Worm (Caenorhabditis elegans): Measurements from ENCODE around the gene gln-6.

gln-6 gene

ce11 chrIV:9737204-9737790, 3.4 kb downstream of the gln-6 start, which contains the start of gene cka-1 (continued):
- TF ChIP-seq unc-98 (GFP tag; IDR thresholded peaks at IDR 0.05) (no peak), nhr-85 (tag) (peak; percentile 48), F16B12.6 (tag; optimal IDR thresholded peaks at IDR 0.05) (no peak), aly-2 (tag; optimal IDR thresholded peaks at IDR 0.05) (no peak), nhr-237 (tag; optimal IDR thresholded peaks at IDR 0.05) (no peak), efl-3 (GFP tag; optimal IDR thresholded peaks at IDR 0.05) (no peak), ceh-88 (GFP tag; IDR thresholded peaks at IDR 0.05) (no peak), mdl-1 (tag; optimal IDR thresholded peaks at IDR 0.05) (no peak), ceh-63 (GFP tag; optimal IDR thresholded peaks at IDR 0.05) (no peak), nhr-47 (tag; optimal IDR thresholded peaks at IDR 0.05) (no peak), sptf-1 (tag; optimal IDR thresholded peaks at IDR 0.05) (no peak), fkh-4 (tag; optimal IDR thresholded peaks at IDR 0.05; ENCODE audit: borderline replicate concordance) (no peak), pax-3 (tag; optimal IDR thresholded peaks at IDR 0.05) (no peak), alr-1 (tag; optimal IDR thresholded peaks at IDR 0.05; ENCODE audit: borderline replicate concordance) (no peak), hpl-2 (GFP tag; optimal IDR thresholded peaks at IDR 0.05) (no peak), jun-1 (tag; optimal IDR thresholded peaks at IDR 0.05) (no peak), elt-3 (tag; optimal IDR thresholded peaks at IDR 0.05) (peak in 1 of 6 experiments; percentile 48), isw-1 (GFP tag; IDR thresholded peaks at IDR 0.05) (no peak), swsn-7 (tag; optimal IDR thresholded peaks at IDR 0.05) (no peak), C34B4.2 (tag; optimal IDR thresholded peaks at IDR 0.05) (no peak), tbx-2 (tag; optimal IDR thresholded peaks at IDR 0.05) (peak; percentile 9), lsy-2 (tag; optimal IDR thresholded peaks at IDR 0.05) (peak in 1 of 2 experiments; percentile 62), vab-15 (tag; optimal IDR thresholded peaks at IDR 0.05) (peak; percentile 67), pqm-1 (tag; optimal IDR thresholded peaks at IDR 0.05) (no peak), nhr-12 (tag; optimal IDR thresholded peaks at IDR 0.05) (no peak), nhr-20 (tag; optimal IDR thresholded peaks at IDR 0.05) (peak; percentile 63), mef-2 (tag; optimal IDR thresholded peaks at IDR 0.05) (no peak), lin-14 (GFP tag; optimal IDR thresholded peaks at IDR 0.05) (peak; percentile 71), ceh-8 (GFP tag; optimal IDR thresholded peaks at IDR 0.05) (no peak), zag-1 (tag; optimal IDR thresholded peaks at IDR 0.05) (no peak), nhr-19 (GFP tag; conservative IDR thresholded peaks at IDR 0.05) (no peak)

ce11 chrIV:9735750-9736149, 5.0 kb downstream of the gln-6 start:
- TF ChIP-seq pax-3 (tag; optimal IDR thresholded peaks at IDR 0.05) (no peak), lin-35 (GFP tag; optimal IDR thresholded peaks at IDR 0.05) (peak in 1 of 2 experiments; percentile 39), elt-2 (tag; optimal IDR thresholded peaks at IDR 0.05) (peak; percentile 50), rnt-1 (tag; optimal IDR thresholded peaks at IDR 0.05) (peak; percentile 24), pag-3 (tag; optimal IDR thresholded peaks at IDR 0.05; ENCODE audit: borderline replicate concordance, insufficient read depth) (no peak), nhr-20 (tag; optimal IDR thresholded peaks at IDR 0.05) (peak; percentile 52), pqm-1 (tag; optimal IDR thresholded peaks at IDR 0.05) (peak; percentile 7), egl-13 (tag; optimal IDR thresholded peaks at IDR 0.05) (no peak), lsy-2 (tag; optimal IDR thresholded peaks at IDR 0.05) (peak; percentile 27 to 35), elt-3 (tag; optimal IDR thresholded peaks at IDR 0.05) (peak in 5 of 6 experiments; percentile 28 to 82 (median 45)), nhr-90 (tag; optimal IDR thresholded peaks at IDR 0.05; ENCODE audit: poor library complexity) (peak; percentile 18), nhr-85 (tag) (peak; percentile 77), nhr-11 (tag; optimal IDR thresholded peaks at IDR 0.05) (no peak), snu-23 (GFP tag; optimal IDR thresholded peaks at IDR 0.05) (peak; percentile 30), nhr-71 (tag; optimal IDR thresholded peaks at IDR 0.05) (peak; percentile 63), mep-1 (tag; optimal IDR thresholded peaks at IDR 0.05) (peak; percentile 40), dsc-1 (tag; optimal IDR thresholded peaks at IDR 0.05) (peak; percentile 53), tlp-1 (tag; optimal IDR thresholded peaks at IDR 0.05) (no peak), blmp-1 (tag; optimal IDR thresholded peaks at IDR 0.05) (peak; percentile 85), nhr-19 (GFP tag; conservative IDR thresholded peaks at IDR 0.05) (peak; percentile 37; the same call in 1 of the 2 replicates), lin-14 (GFP tag; optimal IDR thresholded peaks at IDR 0.05) (peak; percentile 66)
